Worm (Caenorhabditis elegans): Measurements from ENCODE around the gene hsp-17.

ce11 chrV:8403152-8403551 is 17.4 kb upstream of the hsp-17 start:
- peak; percentile 42 for TF ChIP-seq nhr-25 (tag; optimal IDR thresholded peaks at IDR 0.05)
- TF ChIP-seq ama-1 (optimal IDR thresholded peaks at IDR 0.05) = no peak
- TF ChIP-seq fos-1 (tag; optimal IDR thresholded peaks at IDR 0.05) = no peak
- no peak for TF ChIP-seq unc-62 (GFP tag; optimal IDR thresholded peaks at IDR 0.05)
- no peak for TF ChIP-seq fkh-10 (GFP tag; optimal IDR thresholded peaks at IDR 0.05)
- no peak for TF ChIP-seq mdl-1 (tag; optimal IDR thresholded peaks at IDR 0.05)
- no peak for TF ChIP-seq nhr-12 (tag; optimal IDR thresholded peaks at IDR 0.05)
- peak; percentile 32 for TF ChIP-seq hmg-11 (tag; optimal IDR thresholded peaks at IDR 0.05)
- TF ChIP-seq nhr-28 (tag; optimal IDR thresholded peaks at IDR 0.05) = no peak
